Worm (Caenorhabditis elegans): ENCODE data around the gene rbc-2.
A peak's percentile ranks its signal among the peaks of the same experiment; 100 is the strongest.

rbc-2 gene

ce11 chrIII:2528621-2529113 lies at the start of gene rbc-2, which contains the start of the genes Y54F10AM.15 and ndua-8:
Gene rbc-2 (minus strand): TSS chrIII:2528689.
Gene Y54F10AM.15 (minus strand): TSS chrIII:2528679.
Gene ndua-8 (plus strand): TSS chrIII:2529063.
- TF ChIP-seq ceh-6 (GFP tag; optimal IDR thresholded peaks at IDR 0.05) = no peak
- no peak for TF ChIP-seq ref-2 (tag; optimal IDR thresholded peaks at IDR 0.05)
- TF ChIP-seq sdc-2 (tag; optimal IDR thresholded peaks at IDR 0.05) = no peak
- TF ChIP-seq ceh-31 (tag; optimal IDR thresholded peaks at IDR 0.05) = peak; percentile 73
- peak; percentile 10 for TF ChIP-seq ceh-14 (tag; optimal IDR thresholded peaks at IDR 0.05)
- TF ChIP-seq nfya-1 (tag; optimal IDR thresholded peaks at IDR 0.05) = peak; percentile 82
- TF ChIP-seq ceh-22 (tag; optimal IDR thresholded peaks at IDR 0.05) = no peak
- no peak for TF ChIP-seq F13H6.1 (tag; optimal IDR thresholded peaks at IDR 0.05)
- no peak for TF ChIP-seq lin-11 (tag; optimal IDR thresholded peaks at IDR 0.05)
- TF ChIP-seq pha-2 (tag; optimal IDR thresholded peaks at IDR 0.05) = no peak
- TF ChIP-seq odd-2 (tag; optimal IDR thresholded peaks at IDR 0.05) = no peak
- peak; percentile 18 for TF ChIP-seq ceh-18 (tag; optimal IDR thresholded peaks at IDR 0.05)
- TF ChIP-seq elt-4 (tag; optimal IDR thresholded peaks at IDR 0.05) = no peak
- TF ChIP-seq nhr-232 (tag; optimal IDR thresholded peaks at IDR 0.05) = no peak
- TF ChIP-seq ceh-9 (tag; optimal IDR thresholded peaks at IDR 0.05) = no peak
- TF ChIP-seq ztf-16 (tag; optimal IDR thresholded peaks at IDR 0.05) = no peak
- TF ChIP-seq Y22D7AL.16 (tag; optimal IDR thresholded peaks at IDR 0.05) = no peak
- no peak for TF ChIP-seq ama-1 (optimal IDR thresholded peaks at IDR 0.05)
- TF ChIP-seq sox-2 (GFP tag; IDR thresholded peaks at IDR 0.05) = no peak
- no peak for TF ChIP-seq tbx-7 (tag; optimal IDR thresholded peaks at IDR 0.05)
- TF ChIP-seq hlh-15 (tag; optimal IDR thresholded peaks at IDR 0.05) = no peak
- no peak for TF ChIP-seq hlh-8 (tag; optimal IDR thresholded peaks at IDR 0.05)
- no peak for TF ChIP-seq sox-4 (tag; optimal IDR thresholded peaks at IDR 0.05)
- TF ChIP-seq fkh-6 (tag; optimal IDR thresholded peaks at IDR 0.05) = no peak
- TF ChIP-seq ceh-2 (tag; optimal IDR thresholded peaks at IDR 0.05) = peak; percentile 24
- TF ChIP-seq ahr-1 (tag; optimal IDR thresholded peaks at IDR 0.05) = no peak
- no peak for TF ChIP-seq T23F11.4 (GFP tag; optimal IDR thresholded peaks at IDR 0.05)
- no peak for TF ChIP-seq eyg-1 (tag; optimal IDR thresholded peaks at IDR 0.05)
- peak; percentile 18 for TF ChIP-seq tbx-2 (tag; optimal IDR thresholded peaks at IDR 0.05)
- TF ChIP-seq unc-86 (tag; optimal IDR thresholded peaks at IDR 0.05) = no peak
- TF ChIP-seq pha-4 (tag; optimal IDR thresholded peaks at IDR 0.05) = no peak
- no peak for TF ChIP-seq madf-2 (tag; optimal IDR thresholded peaks at IDR 0.05)
- TF ChIP-seq fax-1 (tag; optimal IDR thresholded peaks at IDR 0.05) = no peak
- peak; percentile 22 for TF ChIP-seq ceh-48 (tag; optimal IDR thresholded peaks at IDR 0.05)
- TF ChIP-seq ttx-3 (tag; optimal IDR thresholded peaks at IDR 0.05) = no peak
- TF ChIP-seq nhr-11 (tag; optimal IDR thresholded peaks at IDR 0.05) = no peak
- no peak for TF ChIP-seq pag-3 (tag; optimal IDR thresholded peaks at IDR 0.05; ENCODE audit: borderline replicate concordance)
- TF ChIP-seq elt-2 (tag; optimal IDR thresholded peaks at IDR 0.05) = peak; percentile 35
- TF ChIP-seq hlh-13 (GFP tag; optimal IDR thresholded peaks at IDR 0.05) = no peak
- no peak for TF ChIP-seq pat-9 (tag; optimal IDR thresholded peaks at IDR 0.05)
- TF ChIP-seq dmd-4 (tag; optimal IDR thresholded peaks at IDR 0.05; ENCODE audit: borderline replicate concordance) = no peak
- TF ChIP-seq ceh-34 (tag; optimal IDR thresholded peaks at IDR 0.05) = peak; percentile 17
- TF ChIP-seq ceh-24 (tag; optimal IDR thresholded peaks at IDR 0.05) = no peak
- no peak for TF ChIP-seq syd-9 (tag; optimal IDR thresholded peaks at IDR 0.05)
- TF ChIP-seq K09A11.1 (tag; optimal IDR thresholded peaks at IDR 0.05; ENCODE audit: insufficient read depth) = peak; percentile 63
- no peak for TF ChIP-seq unc-3 (GFP tag; conservative IDR thresholded peaks at IDR 0.05)
- TF ChIP-seq unc-3 (tag; optimal IDR thresholded peaks at IDR 0.05) = no peak
- TF ChIP-seq hlh-30 (tag; optimal IDR thresholded peaks at IDR 0.05; ENCODE audit: insufficient read depth) = peak; percentile 48
- no peak for TF ChIP-seq ceh-30 (tag; optimal IDR thresholded peaks at IDR 0.05)
- peak; percentile 28 for TF ChIP-seq ets-4 (tag; optimal IDR thresholded peaks at IDR 0.05)
- no peak for TF ChIP-seq rnt-1 (tag; optimal IDR thresholded peaks at IDR 0.05)
- TF ChIP-seq mec-3 (tag; optimal IDR thresholded peaks at IDR 0.05; ENCODE audit: borderline replicate concordance) = no peak
- TF ChIP-seq unc-55 (GFP tag; optimal IDR thresholded peaks at IDR 0.05) = peak; percentile 48
- peak; percentile 59 for TF ChIP-seq pax-1 (tag; optimal IDR thresholded peaks at IDR 0.05)
